Fruit fly (Drosophila melanogaster): Measurements from ENCODE around the gene CkIIalpha-i3.

- TF ChIP-seq Sox15 (GFP tag; optimal IDR thresholded peaks at IDR 0.05) (no peak), Sox14 (GFP tag; optimal IDR thresholded peaks at IDR 0.05) (no peak), net (GFP tag; optimal IDR thresholded peaks at IDR 0.05) (no peak), CG6854 (GFP tag; optimal IDR thresholded peaks at IDR 0.05) (no peak), CG4318 (GFP tag; optimal IDR thresholded peaks at IDR 0.05) (no peak), Hr39 (GFP tag; optimal IDR thresholded peaks at IDR 0.05) (peak; percentile 4), Lpt (GFP tag; optimal IDR thresholded peaks at IDR 0.05) (no peak), acj6 (GFP tag; optimal IDR thresholded peaks at IDR 0.05) (peak; percentile 33), Smox (GFP tag; optimal IDR thresholded peaks at IDR 0.05) (peak; percentile 35), topi (GFP tag; optimal IDR thresholded peaks at IDR 0.05) (peak; percentile 10), achi (GFP tag; optimal IDR thresholded peaks at IDR 0.05) (peak; percentile 47), Met (GFP tag; optimal IDR thresholded peaks at IDR 0.05) (peak; percentile 25), Hr38 (GFP tag; optimal IDR thresholded peaks at IDR 0.05) (no peak), ss (GFP tag; optimal IDR thresholded peaks at IDR 0.05) (peak in 1 of 2 experiments; percentile 19)
Measured at dm6 chr3L:704661-705543, 5.5 kb downstream of the CkIIalpha-i3 start.

All from whole organism, prepupa.